Worm (Caenorhabditis elegans): ENCODE data around the gene pqn-2.

Gene pqn-2

DNA sequence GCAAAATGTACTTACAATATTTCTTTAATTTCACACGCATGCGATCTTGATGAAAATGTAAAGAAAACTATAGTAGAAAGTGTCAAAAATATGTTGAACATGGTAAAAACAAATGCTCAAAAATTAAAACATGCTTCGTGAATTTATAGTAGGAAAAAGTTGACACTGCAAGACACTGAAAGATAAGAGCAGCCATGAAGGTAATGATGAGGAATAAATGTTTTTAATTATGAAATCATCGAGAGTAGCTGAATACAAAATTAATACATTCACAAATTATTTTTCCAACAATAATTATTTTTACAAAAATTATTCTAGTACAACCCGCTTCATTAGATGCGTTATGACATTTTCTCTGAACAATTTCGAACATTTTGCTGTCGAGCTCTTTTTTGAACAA is 34.7 kb downstream of the pqn-2 start, which contains the start of gene F15H10.10:
Gene F15H10.10, minus strand, starts transcription at position 101 of the 400 bp plus-strand sequence.
- no peak for TF ChIP-seq egl-5 (tag; optimal IDR thresholded peaks at IDR 0.05)
- no peak for TF ChIP-seq pqm-1 (tag; optimal IDR thresholded peaks at IDR 0.05)
- TF ChIP-seq R02D3.7 (tag; optimal IDR thresholded peaks at IDR 0.05): no peak
- TF ChIP-seq ceh-9 (tag; optimal IDR thresholded peaks at IDR 0.05): no peak
- no peak for TF ChIP-seq ceh-16 (tag; optimal IDR thresholded peaks at IDR 0.05)
- no peak for TF ChIP-seq tbx-2 (tag; optimal IDR thresholded peaks at IDR 0.05)
- TF ChIP-seq lin-15B (tag; optimal IDR thresholded peaks at IDR 0.05): no peak
- TF ChIP-seq nhr-11 (tag; optimal IDR thresholded peaks at IDR 0.05): no peak
- TF ChIP-seq elt-3 (tag; optimal IDR thresholded peaks at IDR 0.05): no peak
- TF ChIP-seq hmg-11 (tag; optimal IDR thresholded peaks at IDR 0.05): no peak
- no peak for TF ChIP-seq ama-1 (optimal IDR thresholded peaks at IDR 0.05)
- no peak for TF ChIP-seq sea-2 (GFP tag; optimal IDR thresholded peaks at IDR 0.05)
- no peak for TF ChIP-seq nhr-67 (tag; optimal IDR thresholded peaks at IDR 0.05)
- no peak for TF ChIP-seq ceh-82 (tag; optimal IDR thresholded peaks at IDR 0.05)
- TF ChIP-seq ZK546.5 (tag; optimal IDR thresholded peaks at IDR 0.05): no peak
- TF ChIP-seq nhr-237 (tag; optimal IDR thresholded peaks at IDR 0.05): no peak
- TF ChIP-seq elt-2 (tag; optimal IDR thresholded peaks at IDR 0.05): no peak

ce11 chrV:10418961-10419360 is 36.7 kb downstream of the pqn-2 start, which contains the start of gene F15H10.5:
F15H10.5 (minus strand) TSS chrV:10419061.
- TF ChIP-seq elt-2 (tag; optimal IDR thresholded peaks at IDR 0.05) (no peak), fkh-2 (tag; optimal IDR thresholded peaks at IDR 0.05) (no peak), nhr-76 (tag; optimal IDR thresholded peaks at IDR 0.05) (no peak), daf-12 (tag; optimal IDR thresholded peaks at IDR 0.05) (no peak), nhr-28 (tag; optimal IDR thresholded peaks at IDR 0.05) (no peak), nhr-237 (tag; optimal IDR thresholded peaks at IDR 0.05) (no peak), elt-3 (tag; optimal IDR thresholded peaks at IDR 0.05) (no peak), tbx-2 (tag; optimal IDR thresholded peaks at IDR 0.05) (no peak), jun-1 (tag; optimal IDR thresholded peaks at IDR 0.05) (no peak), nfya-1 (tag; optimal IDR thresholded peaks at IDR 0.05; ENCODE audit: insufficient read depth) (no peak)

ce11 chrV:10421802-10422201 is 39.6 kb downstream of the pqn-2 start, which contains the start of gene col-13:
col-13 (minus strand) TSS chrV:10421902.
- TF ChIP-seq R02D3.7 (tag; optimal IDR thresholded peaks at IDR 0.05) (no peak), lin-15B (tag; optimal IDR thresholded peaks at IDR 0.05) (no peak), pha-4 (tag; optimal IDR thresholded peaks at IDR 0.05) (no peak), tbx-2 (tag; optimal IDR thresholded peaks at IDR 0.05) (no peak), nhr-25 (tag; optimal IDR thresholded peaks at IDR 0.05) (no peak), lin-39 (tag; optimal IDR thresholded peaks at IDR 0.05) (no peak), ceh-9 (tag; optimal IDR thresholded peaks at IDR 0.05) (no peak), eor-1 (tag; optimal IDR thresholded peaks at IDR 0.05) (no peak), skn-1 (tag; optimal IDR thresholded peaks at IDR 0.05) (no peak), lsy-12 (tag; optimal IDR thresholded peaks at IDR 0.05) (no peak), jun-1 (tag; optimal IDR thresholded peaks at IDR 0.05) (no peak), sea-2 (GFP tag; optimal IDR thresholded peaks at IDR 0.05) (no peak), ZK546.5 (tag; optimal IDR thresholded peaks at IDR 0.05) (no peak), unc-62 (GFP tag; optimal IDR thresholded peaks at IDR 0.05) (no peak), fkh-2 (tag; optimal IDR thresholded peaks at IDR 0.05) (no peak), ceh-28 (tag; optimal IDR thresholded peaks at IDR 0.05) (no peak)

- TF ChIP-seq nhr-237 (tag; optimal IDR thresholded peaks at IDR 0.05) (no peak), nhr-25 (tag; optimal IDR thresholded peaks at IDR 0.05) (peak; percentile 61)
These were observed 41.3 kb downstream of the pqn-2 start for ce11 chrV:10423511-10423910.

ce11 chrV:10425098-10425497 is 42.9 kb downstream of the pqn-2 start, which contains the start of gene col-12:
col-12 (minus strand) TSS chrV:10425198.
- TF ChIP-seq nhr-23 (tag; optimal IDR thresholded peaks at IDR 0.05) (no peak), daf-12 (tag; optimal IDR thresholded peaks at IDR 0.05) (no peak), skn-1 (tag; optimal IDR thresholded peaks at IDR 0.05) (no peak), mdl-1 (tag; optimal IDR thresholded peaks at IDR 0.05) (no peak), nfya-1 (tag; optimal IDR thresholded peaks at IDR 0.05; ENCODE audit: insufficient read depth) (no peak), ceh-16 (tag; optimal IDR thresholded peaks at IDR 0.05) (no peak), elt-2 (tag; optimal IDR thresholded peaks at IDR 0.05) (no peak), R02D3.7 (tag; optimal IDR thresholded peaks at IDR 0.05) (no peak), ceh-28 (tag; optimal IDR thresholded peaks at IDR 0.05) (no peak), nhr-28 (tag; optimal IDR thresholded peaks at IDR 0.05) (no peak), lin-39 (tag; optimal IDR thresholded peaks at IDR 0.05) (no peak), egl-27 (tag; optimal IDR thresholded peaks at IDR 0.05) (no peak), sea-2 (GFP tag; optimal IDR thresholded peaks at IDR 0.05) (no peak), ama-1 (optimal IDR thresholded peaks at IDR 0.05) (no peak), snpc-4 (tag; optimal IDR thresholded peaks at IDR 0.05) (no peak), fos-1 (tag; optimal IDR thresholded peaks at IDR 0.05) (no peak), ceh-82 (tag; optimal IDR thresholded peaks at IDR 0.05) (no peak), lsy-12 (tag; optimal IDR thresholded peaks at IDR 0.05) (no peak), lin-15B (tag; optimal IDR thresholded peaks at IDR 0.05) (no peak)

All from whole organism, L3 larva.